Fruit fly (Drosophila melanogaster): Measurements from ENCODE around the gene spoon.

- TF ChIP-seq h (optimal IDR thresholded peaks at IDR 0.05): no peak
- TF ChIP-seq Sin3A (optimal IDR thresholded peaks at IDR 0.05): no peak
- TF ChIP-seq Myc (optimal IDR thresholded peaks at IDR 0.05): no peak
- TF ChIP-seq psq (optimal IDR thresholded peaks at IDR 0.05): no peak
- TF ChIP-seq ttk (optimal IDR thresholded peaks at IDR 0.05): no peak
These were observed 38.1 kb downstream of the spoon start for dm6 chrX:5382539-5382938.

All from Kc167 (cell line).